Fruit fly (Drosophila melanogaster): ENCODE measurements around the gene CG8112.
A peak's percentile ranks its signal among the peaks of the same experiment; 100 is the strongest.

Gene CG8112

DNA sequence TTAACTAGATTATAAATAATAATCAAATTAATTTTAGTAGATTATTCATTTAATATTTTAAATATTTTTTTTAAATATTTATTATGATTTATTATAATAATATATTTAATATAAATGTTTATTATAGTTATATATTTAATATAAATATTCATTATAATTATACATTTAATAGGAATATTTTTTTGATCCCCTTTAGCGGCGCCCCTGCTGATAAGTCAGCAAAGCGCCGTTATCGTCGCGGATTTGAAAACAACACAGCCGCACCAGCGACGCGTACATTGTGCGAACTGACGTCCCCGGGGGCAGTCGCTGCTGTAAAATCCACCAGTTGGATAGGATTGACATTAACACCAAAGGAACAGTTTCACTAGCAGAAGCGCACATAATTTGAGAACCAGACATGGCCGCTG, at the start of gene CG8112 (continued):
- peak; percentile 27 for TF ChIP-seq acj6 (GFP tag; optimal IDR thresholded peaks at IDR 0.05)
- TF ChIP-seq vri (GFP tag; optimal IDR thresholded peaks at IDR 0.05): no peak
- no peak for TF ChIP-seq CG11902 (GFP tag; optimal IDR thresholded peaks at IDR 0.05)
- no peak for TF ChIP-seq CG6792 (GFP tag; optimal IDR thresholded peaks at IDR 0.05)
- TF ChIP-seq CG6163 (GFP tag; IDR thresholded peaks at IDR 0.05): peak; percentile 64
- no peak for TF ChIP-seq Gug (GFP tag; IDR thresholded peaks at IDR 0.05)
- TF ChIP-seq CG31627 (GFP tag; optimal IDR thresholded peaks at IDR 0.05): no peak

DNA sequence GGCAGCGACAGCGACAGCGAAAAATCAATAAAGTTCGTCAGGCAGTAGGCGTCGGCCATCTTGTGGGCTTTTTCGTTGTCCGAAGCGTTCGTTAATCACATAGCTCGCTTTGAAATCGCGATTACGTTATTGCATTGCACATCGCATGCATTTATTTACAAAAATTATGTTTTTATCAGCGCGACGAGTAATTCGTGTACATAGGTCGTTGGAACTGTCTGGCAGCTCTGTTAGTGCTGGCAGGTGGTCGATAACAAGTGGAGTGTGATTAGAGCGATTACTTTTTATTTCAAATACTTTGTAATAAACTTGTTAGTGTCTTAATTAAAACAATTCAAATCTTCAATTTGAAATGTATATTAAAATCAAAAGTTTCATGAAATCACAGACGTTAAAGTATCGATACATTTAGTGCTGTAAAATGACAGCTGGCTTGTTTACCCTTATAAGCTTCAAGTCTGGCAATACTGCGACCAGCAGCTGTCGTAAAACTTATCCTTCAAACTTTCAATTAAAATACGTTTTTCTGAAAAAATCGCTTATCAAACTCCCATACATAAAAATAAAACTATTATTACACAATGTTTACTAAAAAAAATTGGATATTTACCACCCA, 49.0 kb upstream of the CG8112 start, which contains the start of gene CG8032:
Gene CG8032, plus strand, starts transcription at position 448 of the 616 bp plus-strand sequence.
- TF ChIP-seq dsx (GFP tag; optimal IDR thresholded peaks at IDR 0.05; ENCODE audit: poor library complexity, severe bottlenecking) (peak; percentile 29), vri (GFP tag; optimal IDR thresholded peaks at IDR 0.05) (peak; percentile 57), CG6276 (GFP tag; optimal IDR thresholded peaks at IDR 0.05) (no peak), topi (GFP tag; optimal IDR thresholded peaks at IDR 0.05) (peak; percentile 39), CG31627 (GFP tag; optimal IDR thresholded peaks at IDR 0.05) (peak; percentile 37), fkh (GFP tag; optimal IDR thresholded peaks at IDR 0.05) (peak; percentile 97), Met (GFP tag; optimal IDR thresholded peaks at IDR 0.05) (peak; percentile 50), CG32006 (GFP tag; optimal IDR thresholded peaks at IDR 0.05) (no peak), Smox (GFP tag; optimal IDR thresholded peaks at IDR 0.05) (peak; percentile 56), CG6792 (GFP tag; optimal IDR thresholded peaks at IDR 0.05) (peak; percentile 24), Hr39 (GFP tag; optimal IDR thresholded peaks at IDR 0.05) (peak; percentile 57), dac (GFP tag; optimal IDR thresholded peaks at IDR 0.05) (no peak), CG10669 (GFP tag; optimal IDR thresholded peaks at IDR 0.05) (no peak), spab (GFP tag; optimal IDR thresholded peaks at IDR 0.05) (no peak), CG16779 (tag; optimal IDR thresholded peaks at IDR 0.05) (no peak), Sox14 (GFP tag; optimal IDR thresholded peaks at IDR 0.05) (peak; percentile 36), OdsH (GFP tag; optimal IDR thresholded peaks at IDR 0.05) (peak; percentile 43), Sox102F (GFP tag; optimal IDR thresholded peaks at IDR 0.05) (peak; percentile 61), CG34406 (GFP tag; optimal IDR thresholded peaks at IDR 0.05) (peak; percentile 2), lz (GFP tag; optimal IDR thresholded peaks at IDR 0.05) (peak; percentile 62), esn (GFP tag; optimal IDR thresholded peaks at IDR 0.05) (peak; percentile 59), salr (GFP tag; optimal IDR thresholded peaks at IDR 0.05) (peak in 1 of 2 experiments; percentile 14), fd85E (GFP tag; optimal IDR thresholded peaks at IDR 0.05) (no peak), CG8319 (GFP tag; optimal IDR thresholded peaks at IDR 0.05) (no peak), CG15336 (GFP tag; IDR thresholded peaks at IDR 0.05) (0 out of 2 replicates have a peak, but pooled peaks have one; percentile 12), Ets21C (GFP tag; optimal IDR thresholded peaks at IDR 0.05) (peak; percentile 30), CG10631 (GFP tag; optimal IDR thresholded peaks at IDR 0.05) (peak; percentile 58), Hr38 (GFP tag; optimal IDR thresholded peaks at IDR 0.05) (no peak), eg (GFP tag; IDR thresholded peaks at IDR 0.05) (no peak), svp (GFP tag) (peak; percentile 93), CG11762 (GFP tag; optimal IDR thresholded peaks at IDR 0.05; ENCODE audit: insufficient read depth) (no peak), CG1621 (tag; optimal IDR thresholded peaks at IDR 0.05) (no peak), cyc (GFP tag; optimal IDR thresholded peaks at IDR 0.05) (peak; percentile 36), Eip78C (GFP tag) (peak; percentile 62), pdm3 (GFP tag; optimal IDR thresholded peaks at IDR 0.05) (peak; percentile 61), CG3032 (tag; optimal IDR thresholded peaks at IDR 0.05) (no peak), Lpt (GFP tag; optimal IDR thresholded peaks at IDR 0.05) (no peak), CG6163 (GFP tag; IDR thresholded peaks at IDR 0.05) (no peak), CG3919 (GFP tag; optimal IDR thresholded peaks at IDR 0.05) (peak; percentile 50), achi (GFP tag; optimal IDR thresholded peaks at IDR 0.05) (peak; percentile 100), Gug (GFP tag; IDR thresholded peaks at IDR 0.05) (no peak), CG6854 (GFP tag; optimal IDR thresholded peaks at IDR 0.05) (no peak), Hr4 (GFP tag; optimal IDR thresholded peaks at IDR 0.05) (peak; percentile 54), CG11902 (GFP tag; optimal IDR thresholded peaks at IDR 0.05) (no peak), acj6 (GFP tag; optimal IDR thresholded peaks at IDR 0.05) (peak; percentile 27), net (GFP tag; optimal IDR thresholded peaks at IDR 0.05) (no peak), CG7368 (GFP tag; optimal IDR thresholded peaks at IDR 0.05) (no peak), Eip75B (GFP tag; optimal IDR thresholded peaks at IDR 0.05) (peak; percentile 63)
